Fruit fly (Drosophila melanogaster): ENCODE data around the gene Kaz-m1.

Gene Kaz-m1

dm6 chr3R:26014262-26014833 lies at the start of gene Kaz-m1:
Kaz-m1 (plus strand) TSS chr3R:26014721.
- TF ChIP-seq sv (GFP tag; optimal IDR thresholded peaks at IDR 0.05) (no peak), foxo (GFP tag; optimal IDR thresholded peaks at IDR 0.05) (peak in 1 of 2 experiments; percentile 28), HLH106 (tag; optimal IDR thresholded peaks at IDR 0.05) (peak; percentile 10), Rel (GFP tag; optimal IDR thresholded peaks at IDR 0.05) (no peak), Rel (tag; optimal IDR thresholded peaks at IDR 0.05) (no peak), OdsH (GFP tag; optimal IDR thresholded peaks at IDR 0.05) (no peak), fru (GFP tag; optimal IDR thresholded peaks at IDR 0.05) (no peak), dsf (GFP tag; optimal IDR thresholded peaks at IDR 0.05; ENCODE audit: borderline replicate concordance) (no peak), Vsx2 (GFP tag; optimal IDR thresholded peaks at IDR 0.05; ENCODE audit: partially characterized antibody) (no peak), pan (optimal IDR thresholded peaks at IDR 0.05) (no peak), ey (GFP tag; optimal IDR thresholded peaks at IDR 0.05) (no peak), Myc (optimal IDR thresholded peaks at IDR 0.05) (no peak), jim (GFP tag; optimal IDR thresholded peaks at IDR 0.05) (no peak), tai (GFP tag; optimal IDR thresholded peaks at IDR 0.05) (no peak), h (GFP tag; optimal IDR thresholded peaks at IDR 0.05) (no peak), br (GFP tag; optimal IDR thresholded peaks at IDR 0.05) (peak; percentile 17), dl (GFP tag; optimal IDR thresholded peaks at IDR 0.05; ENCODE audit: insufficient read depth in 1 of 2, partially characterized antibody in 2 of 2) (no peak), rgr (GFP tag; optimal IDR thresholded peaks at IDR 0.05) (peak; percentile 8), GATAd (GFP tag; optimal IDR thresholded peaks at IDR 0.05) (no peak), Hr83 (GFP tag; optimal IDR thresholded peaks at IDR 0.05; ENCODE audit: poor library complexity, severe bottlenecking) (no peak), CrebA (GFP tag; optimal IDR thresholded peaks at IDR 0.05; ENCODE audit: borderline replicate concordance) (no peak), Sp1 (GFP tag; optimal IDR thresholded peaks at IDR 0.05) (no peak), sage (GFP tag; optimal IDR thresholded peaks at IDR 0.05) (no peak), dmrt93B (GFP tag; optimal IDR thresholded peaks at IDR 0.05) (no peak), Dif (GFP tag; optimal IDR thresholded peaks at IDR 0.05; ENCODE audit: partially characterized antibody) (no peak), lola (GFP tag; optimal IDR thresholded peaks at IDR 0.05) (no peak)

DNA sequence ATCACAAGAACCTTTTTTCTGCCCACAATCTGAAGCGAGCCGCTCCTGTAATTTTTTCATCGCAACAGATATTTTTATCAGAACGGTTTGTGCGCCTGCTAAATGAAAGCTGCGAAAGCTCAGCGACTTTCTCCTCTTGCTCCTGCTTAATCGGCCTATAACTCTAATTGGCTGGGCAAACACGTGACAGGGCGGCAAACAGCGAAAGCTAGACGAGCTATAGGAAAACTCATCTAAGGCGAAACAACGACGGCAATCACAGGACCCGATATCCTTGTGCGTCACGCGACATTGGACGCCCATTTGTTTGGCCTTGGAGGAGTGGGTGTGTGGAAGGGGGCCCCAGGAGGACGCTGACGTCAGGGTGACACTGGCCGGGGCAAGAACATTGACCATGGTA lies 47.6 kb upstream of the Kaz-m1 start:
- no peak for TF ChIP-seq jim (GFP tag; optimal IDR thresholded peaks at IDR 0.05)
- TF ChIP-seq Vsx2 (GFP tag; optimal IDR thresholded peaks at IDR 0.05; ENCODE audit: partially characterized antibody), result no peak
- no peak for TF ChIP-seq sv (GFP tag; optimal IDR thresholded peaks at IDR 0.05)
- TF ChIP-seq woc (GFP tag; optimal IDR thresholded peaks at IDR 0.05), result no peak
- TF ChIP-seq foxo (GFP tag; optimal IDR thresholded peaks at IDR 0.05), result no peak
- TF ChIP-seq Abd-B (GFP tag; optimal IDR thresholded peaks at IDR 0.05), result no peak

- no peak for TF ChIP-seq dl (GFP tag; optimal IDR thresholded peaks at IDR 0.05; ENCODE audit: insufficient read depth in 1 of 2, partially characterized antibody in 2 of 2)
- TF ChIP-seq Myc (optimal IDR thresholded peaks at IDR 0.05), result no peak
- no peak for TF ChIP-seq CG9705 (GFP tag; optimal IDR thresholded peaks at IDR 0.05)
- TF ChIP-seq GATAd (GFP tag; optimal IDR thresholded peaks at IDR 0.05), result no peak
- TF ChIP-seq jim (GFP tag; optimal IDR thresholded peaks at IDR 0.05), result no peak
- TF ChIP-seq Rel (GFP tag; optimal IDR thresholded peaks at IDR 0.05), result no peak
- no peak for TF ChIP-seq Rel (tag; optimal IDR thresholded peaks at IDR 0.05)
- TF ChIP-seq lola (GFP tag; optimal IDR thresholded peaks at IDR 0.05), result no peak
These were observed 46.0 kb upstream of the Kaz-m1 start for dm6 chr3R:25968486-25968885.

DNA sequence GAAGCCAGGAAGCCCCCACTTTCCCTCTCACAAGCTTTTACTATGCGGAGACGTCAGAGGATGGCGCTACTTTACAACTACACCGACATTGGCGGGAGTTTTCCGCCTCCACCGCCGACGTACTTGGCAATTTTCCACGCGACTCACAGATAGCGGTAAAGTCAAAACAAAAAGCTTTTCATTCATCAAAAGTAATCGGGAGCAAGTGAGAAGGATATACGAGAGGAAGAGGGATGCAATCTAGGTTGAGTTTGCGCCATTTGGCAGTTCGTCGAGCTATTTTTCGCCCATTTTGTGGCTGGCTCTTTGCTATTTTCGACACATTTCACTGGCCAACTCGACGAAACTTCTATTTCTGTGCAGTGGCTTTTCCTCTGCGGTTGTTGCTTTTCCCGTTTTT lies 45.6 kb upstream of the Kaz-m1 start:
- no peak for TF ChIP-seq Hr83 (GFP tag; optimal IDR thresholded peaks at IDR 0.05; ENCODE audit: poor library complexity, severe bottlenecking)
- no peak for TF ChIP-seq Hr78 (GFP tag; optimal IDR thresholded peaks at IDR 0.05)
- TF ChIP-seq tai (GFP tag; optimal IDR thresholded peaks at IDR 0.05), result no peak
- no peak for TF ChIP-seq OdsH (GFP tag; optimal IDR thresholded peaks at IDR 0.05)
- no peak for TF ChIP-seq Hnf4 (GFP tag; optimal IDR thresholded peaks at IDR 0.05)
- no peak for TF ChIP-seq Mio (GFP tag; optimal IDR thresholded peaks at IDR 0.05)
- no peak for TF ChIP-seq CrebA (GFP tag; optimal IDR thresholded peaks at IDR 0.05; ENCODE audit: borderline replicate concordance)
- no peak for TF ChIP-seq pan (optimal IDR thresholded peaks at IDR 0.05)
- no peak for TF ChIP-seq foxo (GFP tag; optimal IDR thresholded peaks at IDR 0.05)
- TF ChIP-seq Abd-B (GFP tag; optimal IDR thresholded peaks at IDR 0.05), result no peak
- TF ChIP-seq Myc (optimal IDR thresholded peaks at IDR 0.05), result no peak
- no peak for TF ChIP-seq ey (GFP tag; optimal IDR thresholded peaks at IDR 0.05)
- TF ChIP-seq CG9705 (GFP tag; optimal IDR thresholded peaks at IDR 0.05), result no peak
- no peak for TF ChIP-seq Vsx2 (GFP tag; optimal IDR thresholded peaks at IDR 0.05; ENCODE audit: partially characterized antibody)
- no peak for TF ChIP-seq brk (GFP tag; optimal IDR thresholded peaks at IDR 0.05)
- TF ChIP-seq psq (GFP tag; optimal IDR thresholded peaks at IDR 0.05), result no peak
- TF ChIP-seq fru (GFP tag; optimal IDR thresholded peaks at IDR 0.05), result no peak
- TF ChIP-seq h (GFP tag; optimal IDR thresholded peaks at IDR 0.05), result no peak
- TF ChIP-seq CG32264 (GFP tag; optimal IDR thresholded peaks at IDR 0.05), result no peak
- TF ChIP-seq dmrt93B (GFP tag; optimal IDR thresholded peaks at IDR 0.05), result no peak

Measured in whole organism, wandering third instar larva.